Fruit fly (Drosophila melanogaster): ENCODE measurements around the gene B-H2.
A peak's percentile ranks its signal among the peaks of the same experiment; 100 is the strongest.

The B-H2 gene

DNA sequence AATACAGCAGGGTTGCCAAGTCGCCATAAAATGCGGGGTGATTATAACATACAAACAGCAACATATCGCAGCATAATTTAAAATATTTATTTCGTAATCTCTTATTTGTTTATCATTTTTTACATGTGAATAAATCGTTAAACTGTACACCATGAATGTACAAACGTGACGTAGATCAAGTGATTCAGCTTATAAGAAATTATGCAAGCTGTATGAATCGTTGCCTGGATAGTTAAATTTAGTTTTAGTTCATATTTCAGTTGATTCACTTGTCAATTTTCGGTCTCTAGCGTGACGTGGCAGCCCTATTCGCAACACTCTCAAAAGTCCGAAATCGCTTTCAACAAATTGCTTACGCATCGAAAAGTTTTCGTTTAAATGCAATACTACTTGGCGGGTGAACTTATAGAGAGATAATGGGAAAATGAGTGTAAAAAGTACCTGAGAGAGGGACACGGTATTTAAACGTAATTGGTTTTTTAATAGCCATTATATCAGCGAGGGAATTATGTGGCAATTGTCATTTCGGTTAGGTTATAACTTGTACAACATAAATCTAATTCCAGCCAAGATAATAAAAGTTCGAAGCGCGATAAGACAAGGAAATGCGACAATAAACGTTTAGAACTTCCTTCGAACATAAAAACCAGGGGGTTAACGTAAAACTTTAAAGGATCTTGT, 22.2 kb upstream of the B-H2 start (continued):
- TF ChIP-seq Neu2 (GFP tag; optimal IDR thresholded peaks at IDR 0.05; ENCODE audit: borderline replicate concordance): no peak
- TF ChIP-seq bsh (GFP tag; optimal IDR thresholded peaks at IDR 0.05): peak in 1 of 2 experiments; percentile 59
- TF ChIP-seq Ssrp (tag; optimal IDR thresholded peaks at IDR 0.05): peak; percentile 64
- TF ChIP-seq CG42726 (GFP tag; IDR thresholded peaks at IDR 0.05; ENCODE audit: partially characterized antibody): no peak
- peak; percentile 32; the same call in 1 of the 2 replicates for TF ChIP-seq H2.0 (GFP tag; IDR thresholded peaks at IDR 0.05)
- no peak for TF ChIP-seq Drgx (GFP tag; IDR thresholded peaks at IDR 0.05)
- no peak for TF ChIP-seq maf-S (GFP tag; optimal IDR thresholded peaks at IDR 0.05)
- peak; percentile 66 for TF ChIP-seq BtbVII (GFP tag; optimal IDR thresholded peaks at IDR 0.05)
- peak; percentile 75 for TF ChIP-seq bcd (GFP tag; optimal IDR thresholded peaks at IDR 0.05)
- TF ChIP-seq CG12769 (tag; optimal IDR thresholded peaks at IDR 0.05): peak; percentile 83
- peak; percentile 40 for TF ChIP-seq onecut (GFP tag; IDR thresholded peaks at IDR 0.05)
- peak; percentile 56 for TF ChIP-seq jing (GFP tag; optimal IDR thresholded peaks at IDR 0.05)
- TF ChIP-seq CG1647 (GFP tag; optimal IDR thresholded peaks at IDR 0.05): no peak
- no peak for TF ChIP-seq CG10462 (GFP tag; optimal IDR thresholded peaks at IDR 0.05)
- peak; percentile 25; the same call in 1 of the 3 replicates for TF ChIP-seq B-H1 (GFP tag; IDR thresholded peaks at IDR 0.05)
- peak; percentile 46 for TF ChIP-seq CG11723 (GFP tag; optimal IDR thresholded peaks at IDR 0.05)
- no peak; the same call in 2 of the 3 replicates for TF ChIP-seq sr (GFP tag; IDR thresholded peaks at IDR 0.05)
- TF ChIP-seq ab (GFP tag; optimal IDR thresholded peaks at IDR 0.05): no peak
- peak; percentile 64; the same call in 2 of the 3 replicates for TF ChIP-seq ken (GFP tag; IDR thresholded peaks at IDR 0.05)
- no peak for TF ChIP-seq Dll (GFP tag; IDR thresholded peaks at IDR 0.05; ENCODE audit: partially characterized antibody)
- peak; percentile 77 for TF ChIP-seq CG12659 (GFP tag; optimal IDR thresholded peaks at IDR 0.05)
- TF ChIP-seq tx (GFP tag; optimal IDR thresholded peaks at IDR 0.05): peak; percentile 14
- TF ChIP-seq aop (GFP tag; IDR thresholded peaks at IDR 0.05): no peak
- TF ChIP-seq kay (GFP tag; optimal IDR thresholded peaks at IDR 0.05): peak; percentile 42
- TF ChIP-seq CG15269 (tag; optimal IDR thresholded peaks at IDR 0.05): peak; percentile 83
- TF ChIP-seq gfzf (GFP tag; optimal IDR thresholded peaks at IDR 0.05): no peak
- TF ChIP-seq gcm (GFP tag; optimal IDR thresholded peaks at IDR 0.05): peak; percentile 40
- peak; percentile 60 for TF ChIP-seq Hand (GFP tag; optimal IDR thresholded peaks at IDR 0.05)
- no peak for TF ChIP-seq bigmax (GFP tag; optimal IDR thresholded peaks at IDR 0.05)
- TF ChIP-seq CG1832 (GFP tag; optimal IDR thresholded peaks at IDR 0.05): no peak
- TF ChIP-seq btn (GFP tag; optimal IDR thresholded peaks at IDR 0.05): no peak
- no peak for TF ChIP-seq Sry-δ (GFP tag; optimal IDR thresholded peaks at IDR 0.05)
- TF ChIP-seq Spps (tag; optimal IDR thresholded peaks at IDR 0.05): no peak
- no peak for TF ChIP-seq cas (GFP tag; IDR thresholded peaks at IDR 0.05)
- peak; percentile 40; the same call in 1 of the 2 replicates for TF ChIP-seq ttk (GFP tag; IDR thresholded peaks at IDR 0.05)
- peak; percentile 63 for TF ChIP-seq slbo (GFP tag; IDR thresholded peaks at IDR 0.05)
- peak; percentile 29 for TF ChIP-seq CG5245 (GFP tag; optimal IDR thresholded peaks at IDR 0.05)
- peak; percentile 45; the same call in 1 of the 3 replicates for TF ChIP-seq CG11093 (GFP tag; IDR thresholded peaks at IDR 0.05)
- TF ChIP-seq ind (GFP tag; optimal IDR thresholded peaks at IDR 0.05): peak; percentile 67
- TF ChIP-seq fd64A (GFP tag; optimal IDR thresholded peaks at IDR 0.05): peak; percentile 42
- no peak for TF ChIP-seq CG11247 (GFP tag; IDR thresholded peaks at IDR 0.05)
- TF ChIP-seq az2 (GFP tag; optimal IDR thresholded peaks at IDR 0.05): peak; percentile 60
- TF ChIP-seq Gug (GFP tag; IDR thresholded peaks at IDR 0.05): peak; percentile 23; the same call in 1 of the 4 replicates
- no peak for TF ChIP-seq CG4282 (GFP tag; optimal IDR thresholded peaks at IDR 0.05)
- TF ChIP-seq CG4707 (GFP tag; optimal IDR thresholded peaks at IDR 0.05): no peak
- no peak for TF ChIP-seq hbn (GFP tag; IDR thresholded peaks at IDR 0.05; ENCODE audit: partially characterized antibody)
- TF ChIP-seq nmo (GFP tag; optimal IDR thresholded peaks at IDR 0.05): peak; percentile 77
- peak; percentile 56 for TF ChIP-seq wor (GFP tag; IDR thresholded peaks at IDR 0.05)
- TF ChIP-seq oc (tag; optimal IDR thresholded peaks at IDR 0.05): peak; percentile 23
- TF ChIP-seq CG2199 (GFP tag; IDR thresholded peaks at IDR 0.05): no peak

Data from whole organism, embryonic.